Worm (Caenorhabditis elegans) whole organism, midembryonic: ENCODE results near the gene fbxc-22.

Source experiments
- T22C8.4 ChIP-seq: fragments of 200-800 bp; sonication (Bioruptor generic); IDR thresholded peaks from 2 replicates; pipeline ENCODE4 v1.3.6; 2022; ENCODE audit warnings: missing genetic modification characterization, missing compliant biosample characterization
- cog-1 ChIP-seq: sonication (generic microtip); optimal IDR thresholded peaks from 2 replicates; lab custom pipeline; 2016; ENCODE audit warnings: missing genetic modification characterization, missing compliant biosample characterization
- flt-1 ChIP-seq: fragments of 200-800 bp; sonication (Bioruptor generic); IDR thresholded peaks from 2 replicates; pipeline ENCODE4 v1.3.6; 2022; ENCODE audit warnings: missing genetic modification characterization, missing compliant biosample characterization
- klf-2 ChIP-seq: fragments of 200-800 bp; sonication (Bioruptor generic); conservative IDR thresholded peaks from 2 replicates; pipeline ENCODE4 v1.3.6; 2022; ENCODE audit warnings: missing genetic modification reagents, missing genetic modification characterization, missing compliant biosample characterization
- med-1 ChIP-seq: sonication (generic microtip); optimal IDR thresholded peaks from 2 replicates; lab custom pipeline; 2017; ENCODE audit warnings: missing genetic modification characterization, mild to moderate bottlenecking, missing compliant biosample characterization, antibody characterized with exemption, missing genetic modification reagents; ENCODE audit not compliant: insufficient read depth
- ref-1 ChIP-seq: fragments of 200-800 bp; sonication (Bioruptor generic); conservative IDR thresholded peaks from 2 replicates; pipeline ENCODE4 v1.3.6; 2022; ENCODE audit warnings: missing genetic modification reagents, missing genetic modification characterization, missing compliant biosample characterization
- tab-1 ChIP-seq: fragments of 200-800 bp; sonication (Bioruptor generic); IDR thresholded peaks from 2 replicates; pipeline ENCODE4 v1.3.6; 2022; ENCODE audit warnings: missing genetic modification characterization, missing compliant biosample characterization
- ztf-23 ChIP-seq: fragments of 200-800 bp; sonication (Bioruptor generic); IDR thresholded peaks from 2 replicates; pipeline ENCODE4 v1.3.6; 2022; ENCODE audit warnings: missing genetic modification reagents, missing genetic modification characterization, missing compliant biosample characterization
- ztf-29 ChIP-seq: fragments of 200-800 bp; sonication (Bioruptor generic); IDR thresholded peaks from 2 replicates; pipeline ENCODE4 v1.3.6; 2022; ENCODE audit warnings: missing genetic modification reagents, missing genetic modification characterization, missing compliant biosample characterization

The fbxc-22 gene

DNA sequence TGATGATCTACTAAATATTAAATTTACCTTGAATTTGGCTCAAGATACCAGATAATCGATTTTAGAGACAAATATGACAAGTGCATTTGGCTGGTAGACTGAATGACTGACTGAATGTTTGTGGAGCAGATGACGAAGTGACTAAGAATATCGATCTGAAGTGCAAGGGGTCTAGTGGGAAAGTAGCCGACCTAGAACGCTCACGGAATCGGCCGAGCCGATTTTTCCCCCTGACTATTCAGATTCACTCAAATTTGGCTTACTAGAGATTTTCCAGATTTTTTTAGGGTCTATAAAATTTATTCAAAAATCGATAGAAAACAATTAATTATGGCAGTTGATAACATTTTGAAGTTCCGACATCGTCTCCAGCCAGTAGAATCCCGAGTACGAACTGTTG lies 3.6 kb upstream of the fbxc-22 start, which contains the start of gene fbxc-26:
Gene fbxc-26 (minus strand): TSS at position 101 of the 400 bp plus-strand sequence.
- TF ChIP-seq ztf-23 (GFP tag; lab: Robert Waterston, UW), result no peak

DNA sequence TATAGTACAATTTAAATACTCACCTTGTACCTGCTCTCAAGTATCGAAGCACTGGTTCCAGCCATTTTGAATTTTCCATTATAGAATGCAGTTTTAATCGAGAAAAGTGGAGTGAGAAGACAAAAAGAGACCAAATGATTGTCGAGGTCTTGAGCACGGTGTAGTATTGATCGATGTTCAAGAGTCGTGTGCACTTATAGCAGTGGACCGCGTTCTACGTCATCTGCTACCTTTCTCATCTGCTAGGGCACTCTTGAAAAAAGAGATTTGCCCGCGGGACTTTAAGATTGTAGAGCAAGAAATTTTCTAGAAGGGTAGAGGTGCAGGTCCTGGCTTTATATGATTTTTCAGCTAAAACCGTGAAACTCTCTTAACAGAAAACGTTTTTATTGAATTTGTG lies 1.9 kb upstream of the fbxc-22 start, which contains the start of gene fbxc-21:
Gene fbxc-21 (minus strand): TSS at position 101 of the 400 bp plus-strand sequence.
- TF ChIP-seq med-1 (GFP tag; lab: Kevin White, UChicago) (no peak), ztf-23 (GFP tag; lab: Robert Waterston, UW) (no peak), tab-1 (GFP tag; lab: Robert Waterston, UW) (no peak), ztf-29 (GFP tag; lab: Robert Waterston, UW) (no peak), flt-1 (GFP tag; lab: Robert Waterston, UW) (no peak), ref-1 (GFP tag; lab: Robert Waterston, UW) (no peak), klf-2 (GFP tag; lab: Robert Waterston, UW) (no peak), cog-1 (tag; lab: Kevin White, UChicago) (no peak)

DNA sequence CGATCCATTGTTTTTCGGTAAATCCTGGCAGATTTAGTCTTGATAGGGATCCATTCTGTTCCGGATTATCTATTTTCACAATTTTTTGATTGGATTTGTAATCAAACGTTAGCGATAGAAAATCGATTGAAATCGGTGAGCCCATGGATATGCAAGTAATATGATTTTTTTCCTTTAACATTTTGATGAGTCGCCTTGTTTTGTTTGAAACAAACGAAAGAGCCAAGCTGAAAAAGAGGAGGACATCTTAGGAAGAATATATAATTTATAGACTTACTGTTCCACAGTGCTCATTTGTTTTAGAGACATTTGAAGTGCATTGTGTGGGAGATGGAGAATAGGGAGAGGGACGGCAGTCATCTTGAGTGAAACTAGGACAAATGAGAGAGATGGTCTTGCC lies 2.1 kb downstream of the fbxc-22 start, which contains the start of the genes fbxb-18 and fbxb-19:
Gene fbxb-18 (minus strand): TSS at position 101 of the 400 bp plus-strand sequence.
Gene fbxb-19 (minus strand): TSS at position 369 of the 400 bp plus-strand sequence.
- no peak for TF ChIP-seq flt-1 (GFP tag; lab: Robert Waterston, UW)
- TF ChIP-seq cog-1 (tag; lab: Kevin White, UChicago), result no peak
- TF ChIP-seq tab-1 (GFP tag; lab: Robert Waterston, UW), result no peak
- no peak for TF ChIP-seq med-1 (GFP tag; lab: Kevin White, UChicago)
- no peak for TF ChIP-seq klf-2 (GFP tag; lab: Robert Waterston, UW)
- no peak for TF ChIP-seq ztf-23 (GFP tag; lab: Robert Waterston, UW)
- TF ChIP-seq ztf-29 (GFP tag; lab: Robert Waterston, UW), result no peak
- TF ChIP-seq ref-1 (GFP tag; lab: Robert Waterston, UW), result no peak
- TF ChIP-seq T22C8.4 (GFP tag; lab: Robert Waterston, UW), result no peak

DNA sequence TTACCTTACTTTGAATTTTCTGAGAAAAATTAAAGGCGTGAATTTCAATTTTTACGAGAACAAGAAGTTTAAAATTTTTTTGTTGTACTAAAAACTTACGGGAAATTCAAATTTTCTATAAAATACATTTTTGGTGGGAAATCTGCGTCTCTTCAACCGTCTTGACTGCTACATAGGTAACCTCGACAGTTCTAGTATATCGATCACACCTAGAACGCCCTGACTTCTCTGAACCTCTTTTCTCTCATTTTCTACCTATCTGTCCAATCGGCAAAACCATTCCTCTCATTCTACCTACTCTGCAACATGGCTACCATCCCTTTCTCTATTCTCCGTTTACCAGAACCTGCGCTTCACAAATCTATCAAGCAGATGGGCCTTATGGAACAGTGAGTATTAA lies 7.2 kb downstream of the fbxc-22 start, which contains the start of gene fbxb-25:
Gene fbxb-25 (plus strand): TSS at position 301 of the 400 bp plus-strand sequence.
- TF ChIP-seq T22C8.4 (GFP tag; lab: Robert Waterston, UW), result no peak
- no peak for TF ChIP-seq flt-1 (GFP tag; lab: Robert Waterston, UW)
- no peak for TF ChIP-seq tab-1 (GFP tag; lab: Robert Waterston, UW)
- no peak for TF ChIP-seq cog-1 (tag; lab: Kevin White, UChicago)
- TF ChIP-seq klf-2 (GFP tag; lab: Robert Waterston, UW), result no peak
- TF ChIP-seq ztf-29 (GFP tag; lab: Robert Waterston, UW), result no peak
- TF ChIP-seq ref-1 (GFP tag; lab: Robert Waterston, UW), result no peak
- TF ChIP-seq ztf-23 (GFP tag; lab: Robert Waterston, UW), result no peak
- TF ChIP-seq med-1 (GFP tag; lab: Kevin White, UChicago), result no peak

DNA sequence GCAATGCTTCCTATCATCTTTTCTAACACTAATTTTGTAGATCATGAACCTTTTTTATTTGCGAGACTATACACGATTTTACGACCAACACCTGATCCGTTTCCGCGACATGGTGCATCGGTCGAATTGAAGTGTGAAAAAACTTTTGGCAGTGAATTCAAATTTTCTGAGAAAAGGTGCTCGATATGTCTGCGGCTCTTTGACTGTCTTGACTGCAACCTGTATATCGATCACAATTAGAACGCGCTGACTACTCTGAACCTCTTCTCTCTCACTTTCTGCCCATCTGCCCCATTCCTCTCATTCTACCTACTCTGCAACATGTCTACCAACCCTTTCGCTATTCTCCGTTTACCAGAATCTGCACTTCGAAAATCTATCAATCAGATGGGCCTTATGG lies 8.7 kb downstream of the fbxc-22 start, which contains the start of gene fbxb-26:
Gene fbxb-26 (plus strand): TSS at position 301 of the 400 bp plus-strand sequence.
- TF ChIP-seq flt-1 (GFP tag; lab: Robert Waterston, UW) (no peak), cog-1 (tag; lab: Kevin White, UChicago) (no peak), T22C8.4 (GFP tag; lab: Robert Waterston, UW) (no peak), ref-1 (GFP tag; lab: Robert Waterston, UW) (no peak), med-1 (GFP tag; lab: Kevin White, UChicago) (no peak), ztf-23 (GFP tag; lab: Robert Waterston, UW) (no peak), klf-2 (GFP tag; lab: Robert Waterston, UW) (no peak), tab-1 (GFP tag; lab: Robert Waterston, UW) (no peak), ztf-29 (GFP tag; lab: Robert Waterston, UW) (no peak)

DNA sequence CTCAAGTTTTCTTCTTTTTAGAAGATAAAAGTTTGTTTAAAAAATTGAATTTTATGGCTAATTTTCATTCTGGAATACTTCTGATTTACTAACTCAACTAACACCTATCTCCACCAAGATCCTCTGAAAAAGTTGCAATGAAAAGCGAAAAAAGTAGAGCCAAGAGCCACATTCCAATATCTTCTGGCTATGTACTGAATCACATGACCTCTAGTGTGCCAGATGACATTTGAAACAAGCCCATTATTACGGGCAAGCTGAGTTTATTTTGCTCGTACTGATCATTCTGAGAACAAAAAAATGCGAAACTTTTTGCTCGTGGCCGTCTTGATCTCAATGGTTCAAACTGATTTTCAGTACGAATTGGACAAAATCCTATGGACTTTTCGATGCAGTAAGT lies 11.8 kb downstream of the fbxc-22 start, which contains the start of gene irld-36:
Gene irld-36 (plus strand): TSS at position 301 of the 400 bp plus-strand sequence.
- TF ChIP-seq flt-1 (GFP tag; lab: Robert Waterston, UW) (no peak), T22C8.4 (GFP tag; lab: Robert Waterston, UW) (no peak), tab-1 (GFP tag; lab: Robert Waterston, UW) (no peak), ref-1 (GFP tag; lab: Robert Waterston, UW) (no peak), klf-2 (GFP tag; lab: Robert Waterston, UW) (no peak), cog-1 (tag; lab: Kevin White, UChicago) (no peak), ztf-23 (GFP tag; lab: Robert Waterston, UW) (no peak), ztf-29 (GFP tag; lab: Robert Waterston, UW) (no peak), med-1 (GFP tag; lab: Kevin White, UChicago) (no peak)

DNA sequence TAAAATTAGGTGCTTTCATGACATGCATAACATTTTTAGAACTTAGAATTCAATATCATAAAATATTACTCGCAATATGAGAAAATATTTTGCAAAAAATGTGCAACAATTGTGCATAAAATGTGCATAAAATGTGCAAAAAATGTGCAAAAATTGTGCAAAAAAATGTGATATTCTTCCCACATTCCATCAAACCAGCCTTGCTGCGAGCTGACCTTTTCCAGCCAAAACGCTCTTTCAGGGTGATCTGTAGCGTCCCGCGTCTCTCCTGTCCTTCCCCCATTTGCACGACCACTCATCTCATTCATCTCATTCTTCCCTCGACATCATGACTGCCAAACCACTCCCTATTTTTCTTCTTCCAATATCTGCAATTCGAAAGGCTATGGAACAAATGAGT lies 14.8 kb downstream of the fbxc-22 start, which contains the start of gene fbxb-17:
Gene fbxb-17 (plus strand): TSS at position 301 of the 400 bp plus-strand sequence.
- TF ChIP-seq tab-1 (GFP tag; lab: Robert Waterston, UW) (no peak), ztf-29 (GFP tag; lab: Robert Waterston, UW) (no peak), klf-2 (GFP tag; lab: Robert Waterston, UW) (no peak), T22C8.4 (GFP tag; lab: Robert Waterston, UW) (no peak), med-1 (GFP tag; lab: Kevin White, UChicago) (no peak), flt-1 (GFP tag; lab: Robert Waterston, UW) (no peak), ref-1 (GFP tag; lab: Robert Waterston, UW) (no peak), ztf-23 (GFP tag; lab: Robert Waterston, UW) (no peak), cog-1 (tag; lab: Kevin White, UChicago) (no peak)

DNA sequence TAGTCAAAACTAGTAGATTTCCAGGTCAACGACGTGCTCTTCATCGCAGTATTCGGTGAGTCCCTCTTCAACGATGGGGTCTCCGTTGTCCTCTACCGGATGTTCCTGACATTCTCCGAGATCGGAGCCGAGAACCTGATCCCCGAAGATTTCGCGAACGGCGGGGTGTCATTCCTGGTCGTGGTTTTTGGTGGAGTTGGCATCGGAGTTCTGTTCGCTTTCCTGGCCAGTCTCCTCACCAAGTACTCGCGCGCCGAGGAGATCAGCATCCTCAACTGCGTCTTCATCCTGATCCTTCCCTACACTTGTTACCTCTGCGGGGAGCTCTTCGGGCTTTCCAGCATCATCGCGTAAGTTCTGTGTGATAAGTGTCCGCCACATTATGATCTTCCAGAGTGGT lies 18.2 kb downstream of the fbxc-22 start:
- no peak for TF ChIP-seq ref-1 (GFP tag; lab: Robert Waterston, UW)
- TF ChIP-seq T22C8.4 (GFP tag; lab: Robert Waterston, UW), result no peak
- TF ChIP-seq ztf-29 (GFP tag; lab: Robert Waterston, UW), result no peak
- TF ChIP-seq cog-1 (tag; lab: Kevin White, UChicago), result no peak

DNA sequence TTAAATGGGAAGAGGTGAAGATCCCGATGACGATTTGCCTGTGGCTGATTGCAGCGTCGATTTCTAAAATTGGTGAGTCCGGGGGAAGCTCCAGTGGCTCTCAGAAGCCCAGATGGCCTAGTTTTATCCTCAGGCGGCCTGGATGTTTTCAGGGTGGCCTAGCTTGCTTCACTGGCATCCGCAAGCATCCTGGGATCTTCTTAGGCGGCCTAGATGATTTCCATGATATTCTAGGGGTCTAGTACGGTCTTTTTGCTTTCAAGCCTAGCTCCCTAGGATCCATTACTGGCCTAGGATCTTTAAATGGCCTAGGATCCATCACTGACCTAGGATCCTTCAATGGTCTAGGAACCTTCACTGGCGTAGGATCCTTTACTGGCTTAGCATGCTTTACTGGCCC lies 19.9 kb downstream of the fbxc-22 start:
- TF ChIP-seq flt-1 (GFP tag; lab: Robert Waterston, UW) (no peak), klf-2 (GFP tag; lab: Robert Waterston, UW) (no peak), T22C8.4 (GFP tag; lab: Robert Waterston, UW) (no peak), ref-1 (GFP tag; lab: Robert Waterston, UW) (no peak), ztf-29 (GFP tag; lab: Robert Waterston, UW) (no peak), ztf-23 (GFP tag; lab: Robert Waterston, UW) (no peak), med-1 (GFP tag; lab: Kevin White, UChicago) (no peak), cog-1 (tag; lab: Kevin White, UChicago) (no peak), tab-1 (GFP tag; lab: Robert Waterston, UW) (no peak)
